Fruit fly (Drosophila melanogaster) whole organism, embryonic: ENCODE results near the gene CG7328.

Source experiments
- ATbp ChIP-seq: fragments of 200-800 bp; sonication (Bioruptor generic); optimal IDR thresholded peaks from 2 replicates; lab custom pipeline; 2017; ENCODE audit warnings: missing biosample characterization, mild to moderate bottlenecking, missing genetic modification characterization, missing genetic modification reagents
- CG12071 ChIP-seq: fragments of 200-800 bp; sonication (Bioruptor generic); optimal IDR thresholded peaks from 3 replicates; lab custom pipeline; 2018; ENCODE audit warnings: missing biosample characterization, mild to moderate bottlenecking, missing genetic modification characterization
- CG12219 ChIP-seq: fragments of 200-800 bp; sonication (Bioruptor generic); optimal IDR thresholded peaks from 3 replicates; lab custom pipeline; 2018; ENCODE audit warnings: missing biosample characterization, mild to moderate bottlenecking, missing genetic modification characterization
- CG1529 ChIP-seq: fragments of 200-800 bp; sonication (Bioruptor generic); optimal IDR thresholded peaks from 3 replicates; lab custom pipeline; 2018; ENCODE audit warnings: missing biosample characterization, missing genetic modification characterization
- CG15514 ChIP-seq: fragments of 200-800 bp; sonication (Bioruptor generic); optimal IDR thresholded peaks from 3 replicates; lab custom pipeline; 2017; ENCODE audit warnings: missing biosample characterization, missing genetic modification characterization, mild to moderate bottlenecking, moderate library complexity, missing genetic modification reagents
- CG1792 ChIP-seq: fragments of 200-800 bp; sonication (Bioruptor generic); optimal IDR thresholded peaks from 2 replicates; lab custom pipeline; 2016; ENCODE audit warnings: missing biosample characterization, missing genetic modification characterization
- CG18599 ChIP-seq: fragments of 200-800 bp; sonication (Bioruptor generic); optimal IDR thresholded peaks from 3 replicates; lab custom pipeline; 2017; ENCODE audit warnings: missing biosample characterization, missing genetic modification characterization, mild to moderate bottlenecking, moderate library complexity, missing genetic modification reagents
- CG2199 ChIP-seq: fragments of 200-800 bp; sonication (Bioruptor generic); IDR thresholded peaks from 3 replicates; pipeline ENCODE4 v1.3.6; 2022; ENCODE audit warnings: missing biosample characterization, missing genetic modification characterization
- CG2202 ChIP-seq: fragments of 200-800 bp; sonication (Bioruptor generic); optimal IDR thresholded peaks from 2 replicates; lab custom pipeline; 2018; ENCODE audit warnings: missing biosample characterization, mild to moderate bottlenecking, missing genetic modification characterization
- CG30431 ChIP-seq: fragments of 200-800 bp; sonication (Bioruptor generic); optimal IDR thresholded peaks from 2 replicates; lab custom pipeline; 2017; ENCODE audit warnings: missing biosample characterization, missing genetic modification characterization
- CG3838 ChIP-seq: fragments of 200-800 bp; sonication (Bioruptor generic); optimal IDR thresholded peaks from 3 replicates; lab custom pipeline; 2016; ENCODE audit warnings: missing biosample characterization, missing genetic modification characterization
- CG4404 ChIP-seq: fragments of 200-800 bp; sonication (Bioruptor generic); IDR thresholded peaks from 2 replicates; pipeline ENCODE4 v1.3.6; 2022; ENCODE audit warnings: missing biosample characterization, missing genetic modification characterization
- CG4707 ChIP-seq: fragments of 200-800 bp; sonication (Bioruptor generic); optimal IDR thresholded peaks from 2 replicates; lab custom pipeline; 2018; ENCODE audit warnings: missing biosample characterization, mild to moderate bottlenecking, missing genetic modification characterization, moderate library complexity
- CG7745 ChIP-seq: fragments of 200-800 bp; sonication (Bioruptor generic); optimal IDR thresholded peaks from 2 replicates; lab custom pipeline; 2018; ENCODE audit warnings: missing biosample characterization, mild to moderate bottlenecking, missing genetic modification characterization, moderate library complexity
- CG7928 ChIP-seq: fragments of 200-800 bp; sonication (Bioruptor generic); optimal IDR thresholded peaks from 2 replicates; lab custom pipeline; 2017; ENCODE audit warnings: missing biosample characterization, mild to moderate bottlenecking, missing genetic modification characterization
- CG8089 ChIP-seq: fragments of 200-800 bp; sonication (Bioruptor generic); optimal IDR thresholded peaks from 3 replicates; lab custom pipeline; 2016; ENCODE audit warnings: missing biosample characterization, missing genetic modification characterization
- CG8924 ChIP-seq: fragments of 200-800 bp; optimal IDR thresholded peaks from 3 replicates; lab custom pipeline; 2019; ENCODE audit warnings: missing biosample characterization, mild to moderate bottlenecking, missing genetic modification characterization, moderate library complexity
- CG8944 ChIP-seq: fragments of 200-800 bp; sonication (Bioruptor generic); optimal IDR thresholded peaks from 3 replicates; lab custom pipeline; 2016; ENCODE audit warnings: missing biosample characterization, missing genetic modification characterization
- CoRest ChIP-seq: fragments of 200-800 bp; sonication (Bioruptor generic); optimal IDR thresholded peaks from 3 replicates; lab custom pipeline; 2018; ENCODE audit warnings: missing biosample characterization, mild to moderate bottlenecking, missing genetic modification characterization, moderate library complexity
- Deaf1 ChIP-seq: fragments of 200-800 bp; optimal IDR thresholded peaks from 3 replicates; lab custom pipeline; 2019; ENCODE audit warnings: missing biosample characterization, mild to moderate bottlenecking, missing genetic modification characterization, moderate library complexity
- H15 ChIP-seq: fragments of 200-800 bp; sonication (Bioruptor generic); IDR thresholded peaks from 3 replicates; pipeline ENCODE4 v1.3.6; 2022; ENCODE audit warnings: missing biosample characterization, missing genetic modification characterization
- Oli ChIP-seq: fragments of 200-800 bp; sonication (Bioruptor generic); optimal IDR thresholded peaks from 2 replicates; lab custom pipeline; 2018; ENCODE audit warnings: missing biosample characterization, mild to moderate bottlenecking, missing genetic modification characterization, moderate library complexity
- Pdp1 ChIP-seq, 2 experiments: fragments of 200-800 bp; sonication (Bioruptor generic); optimal IDR thresholded peaks; 3 replicates each; lab custom pipeline; 2016; ENCODE audit warnings: missing biosample characterization in 2 of 2, missing genetic modification characterization in 2 of 2, mild to moderate bottlenecking in 1 of 2, moderate library complexity in 1 of 2
- Sox102F ChIP-seq: fragments of 200-800 bp; sonication (Bioruptor generic); optimal IDR thresholded peaks from 2 replicates; lab custom pipeline; 2018; ENCODE audit warnings: missing biosample characterization, mild to moderate bottlenecking, missing genetic modification characterization, moderate library complexity
- Spps ChIP-seq: fragments of 200-800 bp; sonication (Bioruptor generic); optimal IDR thresholded peaks from 2 replicates; lab custom pipeline; 2018; ENCODE audit warnings: missing biosample characterization, mild to moderate bottlenecking, missing genetic modification characterization
- Stat92E ChIP-seq, 3 experiments: fragments of >200 bp in 2 of 3; fragments of 200-800 bp in 1 of 3; sonication (Bioruptor generic) in 1 of 3; optimal IDR thresholded peaks; 2 replicates each; lab custom pipeline; 2017 to 2019; ENCODE audit warnings: missing biosample characterization in 3 of 3, missing genetic modification characterization in 3 of 3, mild to moderate bottlenecking in 1 of 3, moderate library complexity in 1 of 3
- ab ChIP-seq: fragments of 200-800 bp; sonication (Bioruptor generic); optimal IDR thresholded peaks from 2 replicates; lab custom pipeline; 2016; ENCODE audit warnings: missing biosample characterization, missing genetic modification characterization
- abd-A ChIP-seq: fragments of 200-800 bp; sonication (Bioruptor generic); optimal IDR thresholded peaks from 3 replicates; lab custom pipeline; 2019; ENCODE audit warnings: missing biosample characterization, mild to moderate bottlenecking, missing genetic modification characterization, moderate library complexity
- amos ChIP-seq: fragments of 200-800 bp; sonication (Bioruptor generic); IDR thresholded peaks from 2 replicates; pipeline ENCODE4 v1.3.6; 2022; ENCODE audit warnings: missing biosample characterization, missing genetic modification characterization; ENCODE audit not compliant: partially characterized antibody
- aop ChIP-seq: fragments of 200-800 bp; sonication (Bioruptor generic); IDR thresholded peaks from 2 replicates; pipeline ENCODE4 v1.3.6; 2022; ENCODE audit warnings: missing biosample characterization, missing genetic modification characterization
- ash1 ChIP-seq: fragments of 200-800 bp; sonication (Bioruptor generic); optimal IDR thresholded peaks from 2 replicates; lab custom pipeline; 2018; ENCODE audit warnings: missing biosample characterization, mild to moderate bottlenecking, missing genetic modification characterization
- caup ChIP-seq: fragments of 200-800 bp; sonication (Bioruptor generic); optimal IDR thresholded peaks from 3 replicates; lab custom pipeline; 2017; ENCODE audit warnings: missing biosample characterization, mild to moderate bottlenecking, missing genetic modification characterization, moderate library complexity; ENCODE audit not compliant: severe bottlenecking
- ci ChIP-seq: fragments of 200-800 bp; sonication (Bioruptor generic); IDR thresholded peaks from 3 replicates; pipeline ENCODE4 v1.3.6; 2022; ENCODE audit warnings: missing biosample characterization, missing genetic modification characterization
- esg ChIP-seq: fragments of 200-800 bp; sonication (Bioruptor generic); conservative IDR thresholded peaks from 2 replicates; pipeline ENCODE4 v1.3.6; 2022; ENCODE audit warnings: missing biosample characterization, missing genetic modification characterization
- fd3F ChIP-seq: fragments of 200-800 bp; sonication (Bioruptor generic); optimal IDR thresholded peaks from 2 replicates; lab custom pipeline; 2018; ENCODE audit warnings: missing biosample characterization, mild to moderate bottlenecking, missing genetic modification characterization, moderate library complexity
- gce ChIP-seq: fragments of 200-800 bp; sonication (Bioruptor generic); IDR thresholded peaks from 3 replicates; pipeline ENCODE4 v1.3.6; 2022; ENCODE audit warnings: missing biosample characterization, missing genetic modification characterization
- hb ChIP-seq: fragments of 200-800 bp; sonication (Bioruptor generic); IDR thresholded peaks from 3 replicates; pipeline ENCODE4 v1.3.6; 2022; ENCODE audit warnings: missing biosample characterization, missing genetic modification characterization; ENCODE audit not compliant: partially characterized antibody
- kah ChIP-seq: fragments of 200-800 bp; sonication (Bioruptor generic); optimal IDR thresholded peaks from 2 replicates; lab custom pipeline; 2018; ENCODE audit warnings: missing biosample characterization, mild to moderate bottlenecking, missing genetic modification characterization
- lilli ChIP-seq: fragments of 200-800 bp; sonication (Bioruptor generic); optimal IDR thresholded peaks from 3 replicates; lab custom pipeline; 2016; ENCODE audit warnings: missing biosample characterization, missing genetic modification characterization
- nmo ChIP-seq: fragments of 200-800 bp; sonication (Bioruptor generic); optimal IDR thresholded peaks from 2 replicates; lab custom pipeline; 2018; ENCODE audit warnings: missing biosample characterization, mild to moderate bottlenecking, missing genetic modification characterization, moderate library complexity
- odd ChIP-seq: fragments of 200-800 bp; sonication (Bioruptor generic); optimal IDR thresholded peaks from 2 replicates; lab custom pipeline; 2017; ENCODE audit warnings: missing biosample characterization, mild to moderate bottlenecking, missing genetic modification characterization
- phol ChIP-seq: fragments of 200-800 bp; sonication (Bioruptor generic); optimal IDR thresholded peaks from 3 replicates; lab custom pipeline; 2018; ENCODE audit warnings: missing biosample characterization, mild to moderate bottlenecking, missing genetic modification characterization, moderate library complexity
- sima ChIP-seq: fragments of 200-800 bp; sonication (Bioruptor generic); optimal IDR thresholded peaks from 2 replicates; lab custom pipeline; 2016; ENCODE audit warnings: missing biosample characterization, missing genetic modification characterization
- sisA ChIP-seq: fragments of 200-800 bp; sonication (Bioruptor generic); IDR thresholded peaks from 2 replicates; pipeline ENCODE4 v1.3.6; 2022; ENCODE audit warnings: missing biosample characterization, missing genetic modification characterization
- slbo ChIP-seq: fragments of 200-800 bp; sonication (Bioruptor generic); IDR thresholded peaks from 2 replicates; pipeline ENCODE4 v1.3.6; 2022; ENCODE audit warnings: missing biosample characterization, missing genetic modification characterization
- slou ChIP-seq: fragments of 200-800 bp; sonication (Bioruptor generic); optimal IDR thresholded peaks from 3 replicates; lab custom pipeline; 2016; ENCODE audit warnings: missing biosample characterization, missing genetic modification characterization
- tna ChIP-seq: fragments of 200-800 bp; sonication (Bioruptor generic); IDR thresholded peaks from 2 replicates; pipeline ENCODE4 v1.3.6; 2022; ENCODE audit warnings: missing biosample characterization, missing genetic modification characterization; ENCODE audit not compliant: partially characterized antibody
- trh ChIP-seq: fragments of 200-800 bp; sonication (Bioruptor generic); optimal IDR thresholded peaks from 2 replicates; lab custom pipeline; 2016; ENCODE audit warnings: missing biosample characterization, missing genetic modification characterization
- yki ChIP-seq: fragments of >200 bp; optimal IDR thresholded peaks from 3 replicates; lab custom pipeline; 2018

CG7328 gene

DNA sequence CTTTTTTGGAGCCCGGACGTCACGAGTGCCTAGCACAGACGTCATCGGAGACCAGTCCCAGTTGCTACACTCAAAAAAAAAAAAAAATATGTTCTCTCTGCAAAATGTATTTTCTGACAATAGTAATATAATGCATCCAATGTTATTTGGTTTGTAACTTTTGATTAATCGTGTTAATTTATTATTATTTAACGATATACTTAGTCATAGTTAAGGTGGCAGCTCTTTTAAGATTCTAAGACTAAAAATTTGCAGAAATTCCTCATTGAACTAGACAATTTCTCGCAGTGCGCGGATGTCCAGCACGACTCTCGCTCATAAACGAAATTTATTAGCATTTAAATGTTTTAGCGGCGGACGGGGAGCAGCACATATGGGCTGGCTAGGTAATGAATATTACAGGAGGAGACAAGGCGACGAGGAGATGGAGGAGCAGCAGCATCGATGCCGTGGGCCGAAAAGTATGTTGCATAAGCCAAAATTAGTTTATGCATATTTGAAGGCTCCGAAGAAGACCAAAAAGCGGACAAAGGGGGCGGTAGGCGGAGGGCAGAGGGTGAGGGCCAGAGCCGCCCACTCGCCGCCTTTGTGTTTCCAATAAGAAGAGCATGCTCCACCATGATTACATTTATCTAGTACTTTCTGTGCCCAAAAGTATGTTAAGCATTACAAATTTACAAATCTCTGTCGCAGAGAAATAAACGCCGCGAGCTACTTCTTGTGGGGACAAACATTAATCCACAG lies 43.1 kb upstream of the CG7328 start (continued):
- TF ChIP-seq phol (tag; lab: Kevin White, UChicago) (peak; percentile 60), CG1529 (no peak), Deaf1 (tag; lab: Kevin White, UChicago) (peak; percentile 21), slou (no peak), Pdp1 (GFP tag; optimal IDR thresholded peaks at IDR 0.05; lab: Kevin White, UChicago) (peak; percentile 52 to 60), Stat92E (GFP tag; optimal IDR thresholded peaks at IDR 0.05; lab: Kevin White, UChicago) (no peak), yki (lab: Kevin White, UChicago) (no peak), CG2199 (GFP tag; lab: Robert Waterston, UW) (no peak), lilli (GFP tag; lab: Kevin White, UChicago) (peak; percentile 54), ci (GFP tag; lab: Robert Waterston, UW) (no peak), amos (GFP tag; lab: Robert Waterston, UW) (no peak), caup (GFP tag; lab: Kevin White, UChicago) (peak; percentile 27), esg (GFP tag; lab: Robert Waterston, UW) (peak; percentile 48), nmo (GFP tag; lab: Kevin White, UChicago) (peak; percentile 55), CG8924 (tag; lab: Kevin White, UChicago) (peak; percentile 31), CG18599 (GFP tag; lab: Kevin White, UChicago) (peak; percentile 68), Sox102F (GFP tag; lab: Kevin White, UChicago) (peak; percentile 69), trh (no peak), CG4707 (GFP tag; lab: Kevin White, UChicago) (no peak), ab (no peak), hb (no peak), CG2202 (no peak), abd-A (tag; lab: Kevin White, UChicago) (no peak), odd (GFP tag; lab: Kevin White, UChicago) (no peak), CG4404 (GFP tag; lab: Robert Waterston, UW) (peak; percentile 29; the same call in 1 of the 2 replicates), CG12219 (GFP tag; lab: Kevin White, UChicago) (no peak), Oli (tag; lab: Kevin White, UChicago) (peak; percentile 48), kah (GFP tag; lab: Kevin White, UChicago) (no peak), H15 (GFP tag; lab: Robert Waterston, UW) (no peak), sisA (GFP tag; lab: Robert Waterston, UW) (peak; percentile 25; the same call in 1 of the 2 replicates), CG7928 (GFP tag; lab: Kevin White, UChicago) (no peak), fd3F (GFP tag; lab: Kevin White, UChicago) (peak; percentile 17), CG30431 (GFP tag; lab: Kevin White, UChicago) (no peak), CG3838 (GFP tag; lab: Kevin White, UChicago) (no peak), CG8944 (no peak), CoRest (peak; percentile 55), gce (GFP tag; lab: Robert Waterston, UW) (no peak), Spps (no peak), CG15514 (GFP tag; lab: Kevin White, UChicago) (peak; percentile 21), aop (GFP tag; lab: Robert Waterston, UW) (no peak), CG8089 (GFP tag; lab: Kevin White, UChicago) (peak; percentile 13), slbo (GFP tag; lab: Robert Waterston, UW) (peak; percentile 67), ATbp (peak; percentile 39), CG1792 (GFP tag; lab: Kevin White, UChicago) (no peak), CG7745 (tag; lab: Kevin White, UChicago) (no peak), tna (GFP tag; lab: Robert Waterston, UW) (no peak), sima (GFP tag; lab: Kevin White, UChicago) (no peak), CG12071 (GFP tag; lab: Kevin White, UChicago) (no peak), ash1 (GFP tag; lab: Kevin White, UChicago) (no peak)
